Worm (Caenorhabditis elegans) whole organism, L2 larva: ENCODE measurements around the gene atx-3.

ENCODE experiments used
- F13H6.1 ChIP-seq: sonication (generic microtip); optimal IDR thresholded peaks from 2 replicates; lab custom pipeline; 2016; ENCODE audit warnings: missing genetic modification characterization, missing compliant biosample characterization
- Y55F3AM.14 ChIP-seq: fragments of 200-800 bp; sonication (Bioruptor generic); optimal IDR thresholded peaks from 2 replicates; lab custom pipeline; 2018; ENCODE audit warnings: mild to moderate bottlenecking, missing genetic modification characterization, missing compliant biosample characterization
- ZK546.5 ChIP-seq: sonication (generic microtip); optimal IDR thresholded peaks from 2 replicates; lab custom pipeline; 2017; ENCODE audit warnings: missing biosample characterization, missing genetic modification characterization
- alr-1 ChIP-seq: fragments of 150-350 bp; optimal IDR thresholded peaks from 2 replicates; lab custom pipeline; 2014; ENCODE audit warnings: missing biosample characterization, missing genetic modification characterization
- ama-1 ChIP-seq: fragments of 150-350 bp; optimal IDR thresholded peaks from 2 replicates; lab custom pipeline; 2018; ENCODE audit warnings: inconsistent platforms
- blmp-1 ChIP-seq: sonication (generic microtip); optimal IDR thresholded peaks from 2 replicates; lab custom pipeline; 2017; ENCODE audit warnings: missing genetic modification characterization, mild to moderate bottlenecking, missing compliant biosample characterization, antibody characterized with exemption, moderate library complexity; ENCODE audit not compliant: insufficient read depth
- ceh-82 ChIP-seq: fragments of 150-350 bp; optimal IDR thresholded peaks from 2 replicates; lab custom pipeline; 2014; ENCODE audit warnings: missing biosample characterization, missing genetic modification characterization
- crh-2 ChIP-seq: sonication (generic microtip); optimal IDR thresholded peaks from 2 replicates; lab custom pipeline; 2017; ENCODE audit warnings: missing biosample characterization, missing genetic modification characterization
- egl-27 ChIP-seq: sonication (generic microtip); optimal IDR thresholded peaks from 3 replicates; lab custom pipeline; 2017; ENCODE audit warnings: missing biosample characterization, missing genetic modification reagents, missing genetic modification characterization
- elt-1 ChIP-seq: fragments of 150-350 bp; optimal IDR thresholded peaks from 2 replicates; lab custom pipeline; 2014; ENCODE audit warnings: missing biosample characterization, missing genetic modification characterization
- elt-3 ChIP-seq: sonication (generic microtip); optimal IDR thresholded peaks from 2 replicates; lab custom pipeline; 2017; ENCODE audit warnings: missing biosample characterization, missing genetic modification characterization
- fos-1 ChIP-seq: fragments of 150-350 bp; optimal IDR thresholded peaks from 2 replicates; lab custom pipeline; 2014; ENCODE audit warnings: missing biosample characterization, missing genetic modification characterization
- lin-11 ChIP-seq: fragments of 150-350 bp; sonication (generic microtip); optimal IDR thresholded peaks from 2 replicates; lab custom pipeline; 2014; ENCODE audit warnings: missing biosample characterization, missing genetic modification characterization, inconsistent platforms, mixed read lengths
- lin-13 ChIP-seq: fragments of 150-350 bp; optimal IDR thresholded peaks from 2 replicates; lab custom pipeline; 2014; ENCODE audit warnings: missing biosample characterization, missing genetic modification reagents, missing genetic modification characterization
- mab-5 ChIP-seq: fragments of 150-350 bp; optimal IDR thresholded peaks from 2 replicates; lab custom pipeline; 2014; ENCODE audit warnings: missing biosample characterization, missing genetic modification characterization
- mbf-1 ChIP-seq: sonication (generic microtip); optimal IDR thresholded peaks from 2 replicates; lab custom pipeline; 2017; ENCODE audit warnings: missing biosample characterization, missing genetic modification characterization
- mdl-1 ChIP-seq, 2 experiments: fragments of 150-350 bp in 1 of 2; sonication (generic microtip) in 1 of 2; optimal IDR thresholded peaks; 2 replicates each; lab custom pipeline; 2017; ENCODE audit warnings: missing biosample characterization in 2 of 2, missing genetic modification characterization in 2 of 2
- nhr-10 ChIP-seq: sonication (generic microtip); optimal IDR thresholded peaks from 2 replicates; lab custom pipeline; 2017; ENCODE audit warnings: missing biosample characterization, missing genetic modification characterization
- nhr-11 ChIP-seq: fragments of 150-350 bp; optimal IDR thresholded peaks from 2 replicates; lab custom pipeline; 2014; ENCODE audit warnings: missing biosample characterization, missing genetic modification characterization
- nhr-129 ChIP-seq: fragments of 150-350 bp; optimal IDR thresholded peaks from 2 replicates; lab custom pipeline; 2014; ENCODE audit warnings: missing biosample characterization, missing genetic modification characterization
- nhr-21 ChIP-seq: fragments of 150-350 bp; optimal IDR thresholded peaks from 2 replicates; lab custom pipeline; 2014; ENCODE audit warnings: missing biosample characterization, missing genetic modification characterization
- nhr-23 ChIP-seq: fragments of 150-350 bp; optimal IDR thresholded peaks from 2 replicates; lab custom pipeline; 2014; ENCODE audit warnings: missing biosample characterization, missing genetic modification reagents, missing genetic modification characterization
- nhr-237 ChIP-seq: fragments of 150-350 bp; optimal IDR thresholded peaks from 2 replicates; lab custom pipeline; 2014; ENCODE audit warnings: missing biosample characterization, missing genetic modification characterization
- nhr-25 ChIP-seq: fragments of 150-350 bp; sonication (generic microtip); optimal IDR thresholded peaks from 3 replicates; lab custom pipeline; 2014; ENCODE audit warnings: missing biosample characterization, missing genetic modification characterization
- nhr-6 ChIP-seq: fragments of 150-350 bp; optimal IDR thresholded peaks from 2 replicates; lab custom pipeline; 2014; ENCODE audit warnings: missing biosample characterization, missing genetic modification characterization
- nhr-77 ChIP-seq: fragments of 150-350 bp; optimal IDR thresholded peaks from 2 replicates; lab custom pipeline; 2014; ENCODE audit warnings: missing biosample characterization, missing genetic modification characterization
- peb-1 ChIP-seq: fragments of 150-350 bp; optimal IDR thresholded peaks from 2 replicates; lab custom pipeline; 2014; ENCODE audit warnings: missing biosample characterization, missing genetic modification characterization
- sem-4 ChIP-seq: fragments of 150-350 bp; optimal IDR thresholded peaks from 2 replicates; lab custom pipeline; 2014; ENCODE audit warnings: missing biosample characterization, missing genetic modification reagents, missing genetic modification characterization
- skn-1 ChIP-seq: sonication (generic microtip); optimal IDR thresholded peaks from 2 replicates; lab custom pipeline; 2017; ENCODE audit warnings: missing biosample characterization, missing genetic modification characterization
- sma-3 ChIP-seq: sonication (generic microtip); optimal IDR thresholded peaks from 2 replicates; lab custom pipeline; 2016; ENCODE audit warnings: missing genetic modification reagents, missing genetic modification characterization, missing compliant biosample characterization
- sma-9 ChIP-seq, 2 experiments: fragments of 150-350 bp in 1 of 2; sonication (generic microtip) in 1 of 2; optimal IDR thresholded peaks; 2 replicates each; lab custom pipeline; 2014 to 2016; ENCODE audit warnings: missing genetic modification characterization in 2 of 2, mild to moderate bottlenecking in 1 of 2, missing biosample characterization in 1 of 2, missing compliant biosample characterization in 1 of 2, missing genetic modification reagents in 1 of 2, moderate library complexity in 1 of 2
- unc-39 ChIP-seq: fragments of 150-350 bp; optimal IDR thresholded peaks from 2 replicates; lab custom pipeline; 2014; ENCODE audit warnings: missing biosample characterization, missing genetic modification characterization
- unc-55 ChIP-seq: fragments of 150-350 bp; sonication (generic microtip); optimal IDR thresholded peaks from 3 replicates; lab custom pipeline; 2014; ENCODE audit warnings: missing biosample characterization, missing genetic modification reagents, missing genetic modification characterization
- unc-62 ChIP-seq: fragments of 150-350 bp; optimal IDR thresholded peaks from 2 replicates; lab custom pipeline; 2014; ENCODE audit warnings: missing biosample characterization, missing genetic modification reagents, missing genetic modification characterization
- ztf-1 ChIP-seq: fragments of 200-800 bp; sonication (Bioruptor generic); conservative IDR thresholded peaks from 2 replicates; pipeline ENCODE4 v1.3.6; 2022; ENCODE audit warnings: missing genetic modification characterization, missing compliant biosample characterization
- ztf-4 ChIP-seq: fragments of 150-350 bp; optimal IDR thresholded peaks from 2 replicates; lab custom pipeline; 2014; ENCODE audit warnings: missing biosample characterization, missing genetic modification characterization

The atx-3 gene

ce11 chrV:15550408-15550807, 26.8 kb downstream of the atx-3 start:
- TF ChIP-seq F13H6.1 (no peak), ztf-4 (tag; lab: Kevin White, UChicago) (no peak), lin-11 (tag; lab: Kevin White, UChicago) (no peak), ceh-82 (no peak), Y55F3AM.14 (GFP tag; lab: Kevin White, UChicago) (no peak), nhr-6 (tag; lab: Kevin White, UChicago) (no peak), mbf-1 (no peak), unc-39 (no peak), ZK546.5 (tag; lab: Kevin White, UChicago) (no peak), ztf-1 (GFP tag; lab: Robert Waterston, UW) (no peak), ama-1 (lab: Kevin White, UChicago) (no peak)

- TF ChIP-seq skn-1 (tag; lab: Kevin White, UChicago) (no peak), crh-2 (tag; lab: Kevin White, UChicago) (no peak), nhr-23 (no peak), blmp-1 (no peak), elt-3 (tag; lab: Kevin White, UChicago) (no peak), nhr-25 (tag; lab: Kevin White, UChicago) (no peak), F13H6.1 (no peak), alr-1 (tag; lab: Kevin White, UChicago) (no peak)
Observed at ce11 chrV:15547727-15548126, 29.5 kb downstream of the atx-3 start.

- TF ChIP-seq nhr-10 (tag; lab: Kevin White, UChicago): no peak
- TF ChIP-seq lin-13: no peak
- TF ChIP-seq nhr-237 (tag; lab: Kevin White, UChicago): no peak
- no peak for TF ChIP-seq nhr-21 (tag; lab: Kevin White, UChicago)
- no peak for TF ChIP-seq mdl-1 (tag; optimal IDR thresholded peaks at IDR 0.05; lab: Kevin White, UChicago)
- no peak for TF ChIP-seq F13H6.1
- no peak for TF ChIP-seq mbf-1
- no peak for TF ChIP-seq sem-4 (tag; lab: Kevin White, UChicago)
- no peak for TF ChIP-seq egl-27
- no peak for TF ChIP-seq peb-1 (tag; lab: Kevin White, UChicago)
- TF ChIP-seq mab-5 (tag; lab: Kevin White, UChicago): no peak
- no peak for TF ChIP-seq elt-1 (tag; lab: Kevin White, UChicago)
- TF ChIP-seq elt-3 (tag; lab: Kevin White, UChicago): no peak
- TF ChIP-seq nhr-6 (tag; lab: Kevin White, UChicago): no peak
- TF ChIP-seq skn-1 (tag; lab: Kevin White, UChicago): no peak
- no peak for TF ChIP-seq nhr-129 (tag; lab: Kevin White, UChicago)
- no peak for TF ChIP-seq ceh-82
Observed at ce11 chrV:15544898-15545297, 32.3 kb downstream of the atx-3 start, which contains the start of gene glb-14. TSS of gene glb-14 (minus strand) at chrV:15544994.

ce11 chrV:15543252-15543651, 34.0 kb downstream of the atx-3 start:
- TF ChIP-seq sma-9 (GFP tag; optimal IDR thresholded peaks at IDR 0.05; lab: Kevin White, UChicago) (no peak), sma-9 (tag; optimal IDR thresholded peaks at IDR 0.05; lab: Kevin White, UChicago) (no peak), nhr-11 (tag; lab: Kevin White, UChicago) (no peak)
- TF ChIP-seq, all 48 proteins: peak for 0

ce11 chrV:15537923-15538322, 39.3 kb downstream of the atx-3 start, which contains the start of gene prde-1:
TSS of gene prde-1 (plus strand) at chrV:15538244.
- TF ChIP-seq nhr-77 (tag; lab: Kevin White, UChicago) (no peak), mbf-1 (no peak), sma-3 (no peak), unc-62 (GFP tag; lab: Kevin White, UChicago) (no peak), nhr-6 (tag; lab: Kevin White, UChicago) (no peak), mdl-1 (tag; optimal IDR thresholded peaks at IDR 0.05; lab: Kevin White, UChicago) (no peak), fos-1 (tag; lab: Kevin White, UChicago) (no peak), unc-55 (GFP tag; lab: Kevin White, UChicago) (no peak), elt-1 (tag; lab: Kevin White, UChicago) (no peak), lin-13 (no peak), nhr-25 (tag; lab: Kevin White, UChicago) (no peak)
- TF ChIP-seq, all 48 proteins: peak for 0
